Worm (Caenorhabditis elegans) whole organism, L3 larva: ENCODE measurements around the gene E04F6.8.

Experiments used
- aly-2 ChIP-seq: fragments of 150-350 bp; optimal IDR thresholded peaks from 2 replicates; lab custom pipeline; 2014; ENCODE audit warnings: missing biosample characterization, missing genetic modification characterization
- ama-1 ChIP-seq: fragments of 150-350 bp; optimal IDR thresholded peaks from 2 replicates; lab custom pipeline; 2018
- mdl-1 ChIP-seq: fragments of 150-350 bp; optimal IDR thresholded peaks from 2 replicates; lab custom pipeline; 2014; ENCODE audit warnings: missing biosample characterization, missing genetic modification characterization
- nhr-23 ChIP-seq: fragments of 150-350 bp; optimal IDR thresholded peaks from 2 replicates; lab custom pipeline; 2014; ENCODE audit warnings: missing biosample characterization, missing genetic modification reagents, missing genetic modification characterization
- sea-2 ChIP-seq: fragments of 150-350 bp; sonication (generic microtip); optimal IDR thresholded peaks from 4 replicates; lab custom pipeline; 2014; ENCODE audit warnings: missing biosample characterization, missing genetic modification reagents, missing genetic modification characterization
- skn-1 ChIP-seq: fragments of 150-350 bp; optimal IDR thresholded peaks from 2 replicates; lab custom pipeline; 2014; ENCODE audit warnings: missing biosample characterization, missing genetic modification characterization
- unc-62 ChIP-seq: fragments of 150-350 bp; sonication (generic microtip); optimal IDR thresholded peaks from 4 replicates; lab custom pipeline; 2014; ENCODE audit warnings: missing biosample characterization, missing genetic modification reagents, missing genetic modification characterization
- ztf-11 ChIP-seq: fragments of 150-350 bp; optimal IDR thresholded peaks from 2 replicates; lab custom pipeline; 2014; ENCODE audit warnings: missing biosample characterization, missing genetic modification characterization

- TF ChIP-seq skn-1 (no peak), ztf-11 (tag; lab: Kevin White, UChicago) (no peak), unc-62 (GFP tag; lab: Kevin White, UChicago) (no peak), aly-2 (tag; lab: Kevin White, UChicago) (no peak), ama-1 (no peak), mdl-1 (tag; lab: Kevin White, UChicago) (no peak), sea-2 (peak; percentile 24), nhr-23 (tag; lab: Kevin White, UChicago) (peak; percentile 34)
These were observed 11.1 kb downstream of the E04F6.8 start, which contains the start of gene pcrg-1 for ce11 chrII:7200051-7200599.
